Worm (Caenorhabditis elegans) whole organism, young adult: ENCODE results near the gene clp-7.

Experiments used
- C17E4.6 ChIP-seq: fragments of 200-800 bp; sonication (Bioruptor generic); IDR thresholded peaks from 2 replicates; pipeline ENCODE4 v1.3.6; 2022; ENCODE audit warnings: missing genetic modification reagents, missing genetic modification characterization, missing compliant biosample characterization
- F57C9.4 ChIP-seq: sonication (generic microtip); optimal IDR thresholded peaks from 2 replicates; lab custom pipeline; 2017; ENCODE audit warnings: mild to moderate bottlenecking, missing genetic modification characterization, missing compliant biosample characterization
- T26A5.8 ChIP-seq: sonication (generic microtip); optimal IDR thresholded peaks from 2 replicates; lab custom pipeline; 2016; ENCODE audit warnings: missing genetic modification characterization, missing compliant biosample characterization
- Y95B8A.8 ChIP-seq: fragments of 200-800 bp; sonication (Bioruptor generic); IDR thresholded peaks from 2 replicates; pipeline ENCODE4 v1.3.6; 2022; ENCODE audit warnings: missing genetic modification reagents, missing genetic modification characterization, missing compliant biosample characterization
- ama-1 ChIP-seq, 3 experiments: fragments of 150-350 bp in 1 of 3; sonication (generic microtip) in 2 of 3; optimal IDR thresholded peaks; 2 replicates each; lab custom pipeline; 2014 to 2018; ENCODE audit warnings: missing biosample characterization in 2 of 3, missing genetic modification characterization in 2 of 3, missing genetic modification reagents in 2 of 3
- attf-3 ChIP-seq: fragments of 200-800 bp; sonication (Bioruptor generic); conservative IDR thresholded peaks from 2 replicates; pipeline ENCODE4 v1.3.6; 2022; ENCODE audit warnings: missing genetic modification reagents, missing genetic modification characterization, missing compliant biosample characterization
- bed-1 ChIP-seq: fragments of 200-800 bp; sonication (Bioruptor generic); IDR thresholded peaks from 2 replicates; pipeline ENCODE4 v1.3.6; 2022; ENCODE audit warnings: missing genetic modification reagents, missing genetic modification characterization, missing compliant biosample characterization
- dpl-1 ChIP-seq: fragments of 150-350 bp; optimal IDR thresholded peaks from 2 replicates; lab custom pipeline; 2014; ENCODE audit warnings: missing biosample characterization, missing genetic modification reagents, missing genetic modification characterization
- ets-4 ChIP-seq: fragments of 200-800 bp; sonication (Bioruptor generic); optimal IDR thresholded peaks from 2 replicates; lab custom pipeline; 2018; ENCODE audit warnings: mild to moderate bottlenecking, missing genetic modification characterization, missing compliant biosample characterization
- hmg-1.2 ChIP-seq: fragments of 200-800 bp; sonication (Bioruptor generic); IDR thresholded peaks from 2 replicates; pipeline ENCODE4 v1.3.6; 2022; ENCODE audit warnings: missing genetic modification reagents, missing genetic modification characterization, missing compliant biosample characterization
- hsf-1 ChIP-seq: fragments of 200-800 bp; sonication (Bioruptor generic); IDR thresholded peaks from 2 replicates; pipeline ENCODE4 v1.3.6; 2022; ENCODE audit warnings: missing genetic modification reagents, missing genetic modification characterization, missing compliant biosample characterization
- lir-1 ChIP-seq: fragments of 200-800 bp; sonication (Bioruptor generic); conservative IDR thresholded peaks from 2 replicates; pipeline ENCODE4 v1.3.6; 2022; ENCODE audit warnings: missing genetic modification reagents, missing genetic modification characterization, missing compliant biosample characterization
- nhr-80 ChIP-seq: sonication (generic microtip); optimal IDR thresholded peaks from 2 replicates; lab custom pipeline; 2016; ENCODE audit warnings: missing genetic modification characterization, missing compliant biosample characterization
- ztf-3 ChIP-seq: fragments of 200-800 bp; sonication (Bioruptor generic); optimal IDR thresholded peaks from 2 replicates; lab custom pipeline; 2018; ENCODE audit warnings: mild to moderate bottlenecking, missing genetic modification characterization, missing compliant biosample characterization

DNA sequence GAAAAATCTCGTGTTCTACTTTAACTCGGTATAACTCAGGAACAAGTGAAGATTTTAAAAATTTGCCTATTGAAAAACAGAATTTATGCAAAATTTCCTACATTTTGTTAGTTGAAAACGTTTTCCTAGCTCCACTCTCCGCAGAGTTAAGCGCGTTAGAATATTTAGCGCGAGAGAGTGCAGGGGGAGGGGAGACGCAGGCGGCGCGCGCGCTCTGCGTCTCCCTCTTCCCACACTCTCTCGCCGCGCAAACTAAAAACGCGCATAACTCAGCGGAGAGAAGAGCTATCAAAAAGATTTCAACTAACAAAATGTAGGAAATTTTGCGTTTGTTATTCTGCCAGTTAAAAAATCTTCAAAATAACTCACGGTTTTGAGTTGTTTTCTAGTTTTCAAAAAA, 26.4 kb upstream of the clp-7 start:
- TF ChIP-seq F57C9.4 (no peak), hsf-1 (GFP tag; lab: Robert Waterston, UW) (no peak), T26A5.8 (tag; lab: Kevin White, UChicago) (no peak), bed-1 (GFP tag; lab: Robert Waterston, UW) (no peak), hmg-1.2 (peak; percentile 91), ztf-3 (GFP tag; lab: Kevin White, UChicago) (no peak), nhr-80 (tag; lab: Kevin White, UChicago) (no peak), attf-3 (GFP tag; lab: Robert Waterston, UW) (no peak), lir-1 (GFP tag; lab: Robert Waterston, UW) (no peak), ama-1 (optimal IDR thresholded peaks at IDR 0.05; lab: Kevin White, UChicago) (no peak), ama-1 (GFP tag; optimal IDR thresholded peaks at IDR 0.05; lab: Kevin White, UChicago) (no peak), ets-4 (GFP tag; lab: Kevin White, UChicago) (no peak), C17E4.6 (GFP tag; lab: Robert Waterston, UW) (no peak), Y95B8A.8 (GFP tag; lab: Robert Waterston, UW) (no peak), dpl-1 (GFP tag; lab: Kevin White, UChicago) (no peak)
